Worm (Caenorhabditis elegans) whole organism, L4/young adult: ENCODE measurements around the gene clec-125.

Source experiments
- W03F9.2 ChIP-seq: fragments of 150-350 bp; optimal IDR thresholded peaks from 2 replicates; lab custom pipeline; 2014; ENCODE audit warnings: missing biosample characterization, missing genetic modification characterization
- dao-5 ChIP-seq: sonication (generic microtip); optimal IDR thresholded peaks from 2 replicates; lab custom pipeline; 2016; ENCODE audit warnings: missing genotype, missing genetic modification characterization, moderate library complexity, missing compliant biosample characterization
- him-1 ChIP-seq: sonication (generic microtip); optimal IDR thresholded peaks from 2 replicates; lab custom pipeline; 2016; ENCODE audit warnings: missing genotype, missing genetic modification reagents, missing genetic modification characterization, missing compliant biosample characterization

clec-125 gene

ce11 chrII:3502520-3503323 is 13.1 kb upstream of the clec-125 start, which contains the start of the genes col-71 and Y49F6B.2:
TSS of gene col-71 (minus strand) at chrII:3502570.
TSS of gene Y49F6B.2 (plus strand) at chrII:3502968.
- peak; percentile 74 for TF ChIP-seq W03F9.2 (tag; lab: Kevin White, UChicago)
- peak; percentile 36 for TF ChIP-seq him-1 (tag; lab: Kevin White, UChicago)
- no peak for TF ChIP-seq dao-5 (tag; lab: Kevin White, UChicago)

- no peak for TF ChIP-seq him-1 (tag; lab: Kevin White, UChicago)
- no peak for TF ChIP-seq dao-5 (tag; lab: Kevin White, UChicago)
- no peak for TF ChIP-seq W03F9.2 (tag; lab: Kevin White, UChicago)
Observed at ce11 chrII:3504717-3505116, 11.1 kb upstream of the clec-125 start, which contains the start of gene cyh-1. TSS of gene cyh-1 (plus strand) at chrII:3505017.

ce11 chrII:3512240-3512639 is 3.6 kb upstream of the clec-125 start, which contains the start of gene Y49F6B.19:
TSS of gene Y49F6B.19 (minus strand) at chrII:3512340.
- TF ChIP-seq dao-5 (tag; lab: Kevin White, UChicago): no peak
- no peak for TF ChIP-seq W03F9.2 (tag; lab: Kevin White, UChicago)
- TF ChIP-seq him-1 (tag; lab: Kevin White, UChicago): no peak

- no peak for TF ChIP-seq him-1 (tag; lab: Kevin White, UChicago)
- no peak for TF ChIP-seq W03F9.2 (tag; lab: Kevin White, UChicago)
- no peak for TF ChIP-seq dao-5 (tag; lab: Kevin White, UChicago)
Observed at ce11 chrII:3514631-3515030, 1.2 kb upstream of the clec-125 start, which contains the start of gene srz-5. TSS of gene srz-5 (minus strand) at chrII:3514731.

ce11 chrII:3516175-3516574 is 372 bp downstream of the clec-125 start:
- no peak for TF ChIP-seq him-1 (tag; lab: Kevin White, UChicago)
- no peak for TF ChIP-seq dao-5 (tag; lab: Kevin White, UChicago)
- no peak for TF ChIP-seq W03F9.2 (tag; lab: Kevin White, UChicago)

- peak; percentile 41 for TF ChIP-seq W03F9.2 (tag; lab: Kevin White, UChicago)
- TF ChIP-seq him-1 (tag; lab: Kevin White, UChicago): peak; percentile 79
- peak; percentile 15 for TF ChIP-seq dao-5 (tag; lab: Kevin White, UChicago)
Observed at ce11 chrII:3518961-3519544, 3.2 kb downstream of the clec-125 start, which contains the start of gene clec-126. TSS of gene clec-126 (plus strand) at chrII:3519494.

ce11 chrII:3520988-3521850 is 5.4 kb downstream of the clec-125 start, which contains the start of gene W09G10.9:
TSS of gene W09G10.9 (plus strand) at chrII:3521800.
- TF ChIP-seq dao-5 (tag; lab: Kevin White, UChicago) (no peak), W03F9.2 (tag; lab: Kevin White, UChicago) (no peak), him-1 (tag; lab: Kevin White, UChicago) (no peak)

ce11 chrII:3523547-3523946 is 7.7 kb downstream of the clec-125 start:
- TF ChIP-seq him-1 (tag; lab: Kevin White, UChicago): peak; percentile 51
- peak; percentile 10 for TF ChIP-seq W03F9.2 (tag; lab: Kevin White, UChicago)

ce11 chrII:3524097-3524496 is 8.3 kb downstream of the clec-125 start, which contains the start of gene col-72:
TSS of gene col-72 (minus strand) at chrII:3524197.
- TF ChIP-seq him-1 (tag; lab: Kevin White, UChicago): no peak
- TF ChIP-seq dao-5 (tag; lab: Kevin White, UChicago): no peak
- no peak for TF ChIP-seq W03F9.2 (tag; lab: Kevin White, UChicago)

- TF ChIP-seq him-1 (tag; lab: Kevin White, UChicago): no peak
- no peak for TF ChIP-seq W03F9.2 (tag; lab: Kevin White, UChicago)
- TF ChIP-seq dao-5 (tag; lab: Kevin White, UChicago): no peak
Observed at ce11 chrII:3527460-3527859, 11.7 kb downstream of the clec-125 start.

- TF ChIP-seq him-1 (tag; lab: Kevin White, UChicago) (no peak), W03F9.2 (tag; lab: Kevin White, UChicago) (no peak)
Observed at ce11 chrII:3528256-3528655, 12.5 kb downstream of the clec-125 start, which contains the start of gene ncs-6. TSS of gene ncs-6 (minus strand) at chrII:3528516.

- TF ChIP-seq him-1 (tag; lab: Kevin White, UChicago): no peak
- no peak for TF ChIP-seq W03F9.2 (tag; lab: Kevin White, UChicago)
- TF ChIP-seq dao-5 (tag; lab: Kevin White, UChicago): no peak
Observed at ce11 chrII:3540151-3540550, 24.3 kb downstream of the clec-125 start.
